Worm (Caenorhabditis elegans) whole organism, young adult: Measurements from ENCODE around the gene F35C11.3.
A peak's percentile ranks its signal among the peaks of the same experiment; 100 is the strongest.

Experiments used
- B0261.1 ChIP-seq: sonication (generic microtip); optimal IDR thresholded peaks from 2 replicates; lab custom pipeline; 2016; ENCODE audit warnings: mild to moderate bottlenecking, missing genetic modification characterization, moderate library complexity, missing compliant biosample characterization
- B0336.3 ChIP-seq: fragments of 200-800 bp; sonication (Bioruptor generic); IDR thresholded peaks from 2 replicates; pipeline ENCODE4 v1.3.6; 2022; ENCODE audit warnings: missing genetic modification characterization, missing compliant biosample characterization
- F10E7.11 ChIP-seq: sonication (generic microtip); optimal IDR thresholded peaks from 2 replicates; lab custom pipeline; 2017; ENCODE audit warnings: mild to moderate bottlenecking, missing genetic modification characterization, moderate library complexity, missing compliant biosample characterization
- F22D6.2 ChIP-seq: sonication (generic microtip); optimal IDR thresholded peaks from 2 replicates; lab custom pipeline; 2016; ENCODE audit warnings: mild to moderate bottlenecking, missing genetic modification characterization, missing compliant biosample characterization
- F23B12.7 ChIP-seq: sonication (generic microtip); optimal IDR thresholded peaks from 2 replicates; lab custom pipeline; 2017; ENCODE audit warnings: missing genetic modification characterization, mild to moderate bottlenecking, missing compliant biosample characterization, antibody characterized with exemption, moderate library complexity; ENCODE audit not compliant: insufficient read depth
- F33H1.4 ChIP-seq: fragments of 200-800 bp; sonication (Bioruptor generic); IDR thresholded peaks from 2 replicates; pipeline ENCODE4 v1.3.6; 2022; ENCODE audit warnings: missing genetic modification reagents, missing genetic modification characterization, missing compliant biosample characterization
- F57C9.4 ChIP-seq: sonication (generic microtip); optimal IDR thresholded peaks from 2 replicates; lab custom pipeline; 2017; ENCODE audit warnings: mild to moderate bottlenecking, missing genetic modification characterization, missing compliant biosample characterization
- Y67H2A.10 ChIP-seq: fragments of 200-800 bp; sonication (Bioruptor generic); conservative IDR thresholded peaks from 2 replicates; pipeline ENCODE4 v1.3.6; 2022; ENCODE audit warnings: missing genetic modification reagents, missing genetic modification characterization, missing compliant biosample characterization
- akir-1 ChIP-seq: fragments of 200-800 bp; sonication (Bioruptor generic); optimal IDR thresholded peaks from 2 replicates; lab custom pipeline; 2018; ENCODE audit warnings: mild to moderate bottlenecking, missing genetic modification characterization, moderate library complexity, missing compliant biosample characterization
- bed-1 ChIP-seq: fragments of 200-800 bp; sonication (Bioruptor generic); IDR thresholded peaks from 2 replicates; pipeline ENCODE4 v1.3.6; 2022; ENCODE audit warnings: missing genetic modification reagents, missing genetic modification characterization, missing compliant biosample characterization
- cebp-1 ChIP-seq, 2 experiments: fragments of 200-800 bp in 1 of 2; sonication (Bioruptor generic) in 1 of 2; sonication (generic microtip) in 1 of 2; IDR thresholded peaks in 1 of 2; optimal IDR thresholded peaks in 1 of 2; 2 replicates each; pipeline versions ENCODE4 v1.3.6 to Lab custom; 2017 to 2022; ENCODE audit warnings: missing compliant biosample characterization in 2 of 2, missing genetic modification characterization in 2 of 2, mild to moderate bottlenecking in 1 of 2, missing genetic modification reagents in 1 of 2, moderate library complexity in 1 of 2
- ceh-100 ChIP-seq: fragments of 200-800 bp; sonication (Bioruptor generic); IDR thresholded peaks from 2 replicates; pipeline ENCODE4 v1.3.6; 2022; ENCODE audit warnings: missing genetic modification reagents, missing genetic modification characterization, missing compliant biosample characterization
- ceh-27 ChIP-seq: fragments of 200-800 bp; sonication (Bioruptor generic); optimal IDR thresholded peaks from 2 replicates; lab custom pipeline; 2018; ENCODE audit warnings: mild to moderate bottlenecking, missing genetic modification characterization, moderate library complexity, missing compliant biosample characterization
- ceh-58 ChIP-seq: fragments of 200-800 bp; sonication (Bioruptor generic); IDR thresholded peaks from 2 replicates; pipeline ENCODE4 v1.3.6; 2022; ENCODE audit warnings: missing genetic modification characterization, missing compliant biosample characterization
- die-1 ChIP-seq: sonication (generic microtip); optimal IDR thresholded peaks from 2 replicates; lab custom pipeline; 2016; ENCODE audit warnings: missing genotype, mild to moderate bottlenecking, missing genetic modification characterization, missing compliant biosample characterization
- dpff-1 ChIP-seq: sonication (generic microtip); optimal IDR thresholded peaks from 2 replicates; lab custom pipeline; 2017; ENCODE audit warnings: mild to moderate bottlenecking, missing genetic modification characterization, missing compliant biosample characterization
- efl-1 ChIP-seq: fragments of 150-350 bp; optimal IDR thresholded peaks from 2 replicates; lab custom pipeline; 2014; ENCODE audit warnings: missing biosample characterization, missing genetic modification reagents, missing genetic modification characterization
- ets-4 ChIP-seq: fragments of 200-800 bp; sonication (Bioruptor generic); optimal IDR thresholded peaks from 2 replicates; lab custom pipeline; 2018; ENCODE audit warnings: mild to moderate bottlenecking, missing genetic modification characterization, missing compliant biosample characterization
- hmg-1.2 ChIP-seq: fragments of 200-800 bp; sonication (Bioruptor generic); IDR thresholded peaks from 2 replicates; pipeline ENCODE4 v1.3.6; 2022; ENCODE audit warnings: missing genetic modification reagents, missing genetic modification characterization, missing compliant biosample characterization
- let-526 ChIP-seq: fragments of 200-800 bp; sonication (Bioruptor generic); IDR thresholded peaks from 2 replicates; pipeline ENCODE4 v1.3.6; 2022; ENCODE audit warnings: missing genetic modification reagents, missing genetic modification characterization, missing compliant biosample characterization
- lsl-1 ChIP-seq: fragments of 200-800 bp; sonication (Bioruptor generic); optimal IDR thresholded peaks from 2 replicates; lab custom pipeline; 2018; ENCODE audit warnings: mild to moderate bottlenecking, missing genetic modification characterization, moderate library complexity, missing compliant biosample characterization
- madf-6 ChIP-seq: fragments of 200-800 bp; sonication (Bioruptor generic); IDR thresholded peaks from 2 replicates; pipeline ENCODE4 v1.3.6; 2022; ENCODE audit warnings: missing genetic modification reagents, missing genetic modification characterization, missing compliant biosample characterization
- nfyb-1 ChIP-seq: fragments of 200-800 bp; sonication (Bioruptor generic); IDR thresholded peaks from 2 replicates; pipeline ENCODE4 v1.3.6; 2022; ENCODE audit warnings: missing genetic modification reagents, missing genetic modification characterization, missing compliant biosample characterization
- nhr-120 ChIP-seq: fragments of 200-800 bp; sonication (Bioruptor generic); IDR thresholded peaks from 2 replicates; pipeline ENCODE4 v1.3.6; 2022; ENCODE audit warnings: missing genetic modification characterization, missing compliant biosample characterization
- nhr-80 ChIP-seq: sonication (generic microtip); optimal IDR thresholded peaks from 2 replicates; lab custom pipeline; 2016; ENCODE audit warnings: missing genetic modification characterization, missing compliant biosample characterization
- pha-4 ChIP-seq: fragments of 150-350 bp; sonication (generic microtip); optimal IDR thresholded peaks from 2 replicates; lab custom pipeline; 2014; ENCODE audit warnings: missing biosample characterization, missing genetic modification reagents, missing genetic modification characterization
- rcor-1 ChIP-seq: fragments of 200-800 bp; sonication (Bioruptor generic); IDR thresholded peaks from 2 replicates; pipeline ENCODE4 v1.3.6; 2022; ENCODE audit warnings: missing genetic modification reagents, missing genetic modification characterization, missing compliant biosample characterization
- sea-2 ChIP-seq: fragments of 200-800 bp; sonication (Bioruptor generic); IDR thresholded peaks from 2 replicates; pipeline ENCODE4 v1.3.6; 2022; ENCODE audit warnings: missing genetic modification characterization, missing compliant biosample characterization
- snpc-3.4 ChIP-seq: sonication (generic microtip); optimal IDR thresholded peaks from 2 replicates; lab custom pipeline; 2017; ENCODE audit warnings: missing genetic modification characterization, mild to moderate bottlenecking, missing compliant biosample characterization, antibody characterized with exemption, moderate library complexity, missing genotype, missing genetic modification reagents
- somi-1 ChIP-seq: fragments of 200-800 bp; sonication (Bioruptor generic); optimal IDR thresholded peaks from 2 replicates; lab custom pipeline; 2018; ENCODE audit warnings: mild to moderate bottlenecking, missing genetic modification characterization, missing compliant biosample characterization
- tbp1 ChIP-seq: fragments of 200-800 bp; sonication (Bioruptor generic); optimal IDR thresholded peaks from 2 replicates; lab custom pipeline; 2018; ENCODE audit warnings: mild to moderate bottlenecking, missing genetic modification characterization, missing compliant biosample characterization
- unc-62 ChIP-seq: fragments of 150-350 bp; optimal IDR thresholded peaks from 2 replicates; lab custom pipeline; 2014; ENCODE audit warnings: missing biosample characterization, missing genetic modification reagents, missing genetic modification characterization
- ztf-22 ChIP-seq: fragments of 200-800 bp; sonication (Bioruptor generic); optimal IDR thresholded peaks from 2 replicates; lab custom pipeline; 2018; ENCODE audit warnings: mild to moderate bottlenecking, missing genetic modification characterization, moderate library complexity, missing compliant biosample characterization

Gene F35C11.3

ce11 chrII:8204039-8204438, 42.5 kb upstream of the F35C11.3 start, which contains the start of gene col-76 (continued):
- no peak for TF ChIP-seq nfyb-1 (GFP tag; lab: Robert Waterston, UW)

ce11 chrII:8205612-8206011, 41.0 kb upstream of the F35C11.3 start:
- no peak for TF ChIP-seq unc-62 (GFP tag; lab: Kevin White, UChicago)
- TF ChIP-seq nhr-80 (tag; lab: Kevin White, UChicago) = peak; percentile 48
- TF ChIP-seq sea-2 = no peak

- TF ChIP-seq ztf-22 (GFP tag; lab: Kevin White, UChicago) (no peak), bed-1 (GFP tag; lab: Robert Waterston, UW) (no peak), nhr-120 (no peak), F10E7.11 (tag; lab: Kevin White, UChicago) (no peak), somi-1 (GFP tag; lab: Kevin White, UChicago) (no peak), B0336.3 (GFP tag; lab: Robert Waterston, UW) (no peak)
Measured at ce11 chrII:8209476-8209875, 37.1 kb upstream of the F35C11.3 start, which contains the start of gene M110.8. Gene M110.8, minus strand, starts transcription at chrII:8209576.

- TF ChIP-seq ceh-27 = no peak
- no peak for TF ChIP-seq ceh-100 (GFP tag; lab: Robert Waterston, UW)
- TF ChIP-seq F22D6.2 (tag; lab: Kevin White, UChicago) = no peak
- no peak for TF ChIP-seq B0261.1 (tag; lab: Kevin White, UChicago)
Measured at ce11 chrII:8212680-8213079, 33.9 kb upstream of the F35C11.3 start, which contains the start of gene twk-3. Gene twk-3, minus strand, starts transcription at chrII:8212780.

ce11 chrII:8214367-8214766, 32.2 kb upstream of the F35C11.3 start, which contains the start of gene M110.10:
Gene M110.10, minus strand, starts transcription at chrII:8214467.
- TF ChIP-seq ceh-58 (GFP tag; lab: Robert Waterston, UW) = no peak
- no peak for TF ChIP-seq rcor-1 (GFP tag; lab: Robert Waterston, UW)
- TF ChIP-seq sea-2 = no peak
- TF ChIP-seq, all 124 proteins: peak for 0

ce11 chrII:8216433-8216832, 30.1 kb upstream of the F35C11.3 start, which contains the start of gene M110.3:
Gene M110.3, minus strand, starts transcription at chrII:8216616.
- no peak for TF ChIP-seq tbp1
- no peak for TF ChIP-seq ets-4 (GFP tag; lab: Kevin White, UChicago)
- peak; percentile 66; the same call in 1 of the 2 replicates for TF ChIP-seq cebp-1 (GFP tag; IDR thresholded peaks at IDR 0.05; lab: Robert Waterston, UW)
- TF ChIP-seq cebp-1 (tag; optimal IDR thresholded peaks at IDR 0.05; lab: Kevin White, UChicago) = peak; percentile 96
- no peak for TF ChIP-seq pha-4 (tag; lab: Kevin White, UChicago)
- peak; percentile 33 for TF ChIP-seq lsl-1 (GFP tag; lab: Kevin White, UChicago)
- no peak for TF ChIP-seq akir-1
- TF ChIP-seq F33H1.4 (GFP tag; lab: Robert Waterston, UW) = peak; percentile 73
- peak; percentile 70 for TF ChIP-seq F23B12.7 (tag; lab: Kevin White, UChicago)
- TF ChIP-seq hmg-1.2 (GFP tag; lab: Robert Waterston, UW) = peak; percentile 90; the same call in 1 of the 2 replicates
- TF ChIP-seq snpc-3.4 (tag; lab: Kevin White, UChicago) = peak; percentile 36
- TF ChIP-seq nhr-80 (tag; lab: Kevin White, UChicago) = peak; percentile 5
- no peak for TF ChIP-seq Y67H2A.10 (GFP tag; lab: Robert Waterston, UW)
- 0 out of 2 replicates have a peak, but pooled peaks have one; percentile 24 for TF ChIP-seq madf-6 (GFP tag; lab: Robert Waterston, UW)
- TF ChIP-seq efl-1 (GFP tag; lab: Kevin White, UChicago) = no peak
- no peak for TF ChIP-seq dpff-1
- no peak for TF ChIP-seq let-526 (GFP tag; lab: Robert Waterston, UW)
- no peak for TF ChIP-seq F57C9.4 (tag; lab: Kevin White, UChicago)
- TF ChIP-seq die-1 = no peak
